Fruit fly (Drosophila melanogaster): ENCODE results near the gene lectin-21Ca.

dm6 chr2L:606165-606564, 18.3 kb upstream of the lectin-21Ca start:
- TF ChIP-seq psq (optimal IDR thresholded peaks at IDR 0.05), result no peak
- no peak for TF ChIP-seq CG8478 (optimal IDR thresholded peaks at IDR 0.05)
- TF ChIP-seq Dll (optimal IDR thresholded peaks at IDR 0.05), result no peak
- TF ChIP-seq EcR (GFP tag; optimal IDR thresholded peaks at IDR 0.05), result no peak
- no peak for TF ChIP-seq usp (GFP tag; optimal IDR thresholded peaks at IDR 0.05)
